Worm (Caenorhabditis elegans) whole organism, L4 larva: ENCODE measurements around the gene Y62E10A.13.

Experiments used
- D1046.2 ChIP-seq: fragments of 200-800 bp; sonication (Bioruptor generic); IDR thresholded peaks from 2 replicates; pipeline ENCODE4 v1.3.6; 2022; ENCODE audit warnings: missing genetic modification characterization, missing compliant biosample characterization
- F49E8.2 ChIP-seq: sonication (generic microtip); optimal IDR thresholded peaks from 2 replicates; lab custom pipeline; 2016; ENCODE audit warnings: missing compliant biosample characterization, mild to moderate bottlenecking, missing genetic modification characterization, borderline replicate concordance
- aly-2 ChIP-seq: sonication (generic microtip); optimal IDR thresholded peaks from 2 replicates; lab custom pipeline; 2018; ENCODE audit warnings: missing biosample characterization, missing genetic modification characterization
- arid-1 ChIP-seq: fragments of 200-800 bp; sonication (Bioruptor generic); conservative IDR thresholded peaks from 2 replicates; pipeline ENCODE4 v1.3.6; 2022; ENCODE audit warnings: missing genetic modification reagents, missing genetic modification characterization, missing compliant biosample characterization
- ceh-20 ChIP-seq: fragments of 200-800 bp; sonication (Bioruptor generic); IDR thresholded peaks from 2 replicates; pipeline ENCODE4 v1.3.6; 2022; ENCODE audit warnings: missing genetic modification reagents, missing genetic modification characterization, missing compliant biosample characterization
- ceh-32 ChIP-seq: sonication (generic microtip); optimal IDR thresholded peaks from 2 replicates; lab custom pipeline; 2016; ENCODE audit warnings: mild to moderate bottlenecking, missing genetic modification characterization, missing compliant biosample characterization; ENCODE audit not compliant: poor library complexity
- cey-2 ChIP-seq: sonication (generic microtip); optimal IDR thresholded peaks from 3 replicates; lab custom pipeline; 2017; ENCODE audit warnings: missing genetic modification characterization, mild to moderate bottlenecking, missing compliant biosample characterization, antibody characterized with exemption, borderline replicate concordance; ENCODE audit not compliant: insufficient read depth
- daf-12 ChIP-seq: fragments of 150-350 bp; optimal IDR thresholded peaks from 2 replicates; lab custom pipeline; 2014; ENCODE audit warnings: missing biosample characterization, missing genetic modification reagents, missing genetic modification characterization
- daf-16 ChIP-seq, 3 experiments: sonication (generic microtip); optimal IDR thresholded peaks; 2 replicates each; lab custom pipeline; 2016 to 2017; ENCODE audit warnings: missing genetic modification characterization in 3 of 3, missing genetic modification reagents in 3 of 3, mild to moderate bottlenecking in 2 of 3, missing compliant biosample characterization in 2 of 3, missing biosample characterization in 1 of 3, moderate library complexity in 1 of 3
- dmd-6 ChIP-seq: fragments of 200-800 bp; sonication (Bioruptor generic); IDR thresholded peaks from 2 replicates; pipeline ENCODE4 v1.3.6; 2022; ENCODE audit warnings: missing genetic modification reagents, missing genetic modification characterization, missing compliant biosample characterization
- dmd-9 ChIP-seq: fragments of 200-800 bp; sonication (Bioruptor generic); IDR thresholded peaks from 2 replicates; pipeline ENCODE4 v1.3.6; 2022; ENCODE audit warnings: missing genetic modification reagents, missing genetic modification characterization, missing compliant biosample characterization
- duxl-1 ChIP-seq: sonication (generic microtip); optimal IDR thresholded peaks from 2 replicates; lab custom pipeline; 2016; ENCODE audit warnings: mild to moderate bottlenecking, missing genetic modification characterization, moderate library complexity, missing compliant biosample characterization; ENCODE audit not compliant: poor library complexity
- egl-43 ChIP-seq: fragments of 200-800 bp; sonication (Bioruptor generic); IDR thresholded peaks from 2 replicates; pipeline ENCODE4 v1.3.6; 2022; ENCODE audit warnings: missing genetic modification reagents, missing genetic modification characterization, missing compliant biosample characterization
- fkh-10 ChIP-seq: fragments of 150-350 bp; optimal IDR thresholded peaks from 2 replicates; lab custom pipeline; 2014; ENCODE audit warnings: missing biosample characterization, missing genetic modification reagents, missing genetic modification characterization
- gei-8 ChIP-seq: fragments of 200-800 bp; sonication (Bioruptor generic); optimal IDR thresholded peaks from 2 replicates; lab custom pipeline; 2018; ENCODE audit warnings: mild to moderate bottlenecking, missing genetic modification characterization, missing compliant biosample characterization
- hif-1 ChIP-seq, 2 experiments: sonication (generic microtip); optimal IDR thresholded peaks; 2 replicates each; lab custom pipeline; 2016 to 2017; ENCODE audit warnings: missing compliant biosample characterization in 2 of 2, missing genetic modification characterization in 2 of 2, missing genetic modification reagents in 2 of 2, missing genotype in 2 of 2, mild to moderate bottlenecking in 1 of 2
- hlh-30 ChIP-seq: sonication (generic microtip); optimal IDR thresholded peaks from 2 replicates; lab custom pipeline; 2017; ENCODE audit warnings: antibody characterized with exemption, mild to moderate bottlenecking, missing genetic modification characterization, missing compliant biosample characterization; ENCODE audit not compliant: insufficient read depth
- lim-7 ChIP-seq: fragments of 200-800 bp; sonication (Bioruptor generic); IDR thresholded peaks from 2 replicates; pipeline ENCODE4 v1.3.6; 2022; ENCODE audit warnings: missing genetic modification characterization, missing compliant biosample characterization
- lin-1 ChIP-seq: fragments of 200-800 bp; sonication (Bioruptor generic); IDR thresholded peaks from 2 replicates; pipeline ENCODE4 v1.3.6; 2022; ENCODE audit warnings: missing genetic modification reagents, missing genetic modification characterization, missing compliant biosample characterization
- lin-29 ChIP-seq: fragments of 200-800 bp; sonication (Bioruptor generic); IDR thresholded peaks from 2 replicates; pipeline ENCODE4 v1.3.6; 2022; ENCODE audit warnings: missing genetic modification reagents, missing genetic modification characterization, missing compliant biosample characterization
- lin-38 ChIP-seq: fragments of 200-800 bp; sonication (Bioruptor generic); IDR thresholded peaks from 2 replicates; pipeline ENCODE4 v1.3.6; 2022; ENCODE audit warnings: missing genetic modification reagents, missing genetic modification characterization, missing compliant biosample characterization
- lin-39 ChIP-seq: fragments of 150-350 bp; optimal IDR thresholded peaks from 2 replicates; lab custom pipeline; 2014; ENCODE audit warnings: missing biosample characterization, missing genetic modification reagents, missing genetic modification characterization
- lsy-2 ChIP-seq, 2 experiments: fragments of 150-350 bp in 1 of 2; sonication (generic microtip) in 1 of 2; optimal IDR thresholded peaks; 2 replicates each; lab custom pipeline; 2014 to 2017; ENCODE audit warnings: missing biosample characterization in 2 of 2, missing genetic modification characterization in 2 of 2
- madf-5 ChIP-seq, 2 experiments: fragments of 200-800 bp; sonication (Bioruptor generic); IDR thresholded peaks; 2 replicates each; pipeline ENCODE4 v1.3.6; 2022; ENCODE audit warnings: missing compliant biosample characterization in 2 of 2, missing genetic modification characterization in 2 of 2
- madf-9 ChIP-seq: fragments of 200-800 bp; sonication (Bioruptor generic); conservative IDR thresholded peaks from 2 replicates; pipeline ENCODE4 v1.3.6; 2022; ENCODE audit warnings: missing genetic modification reagents, missing genetic modification characterization, missing compliant biosample characterization
- mdt-29 ChIP-seq: fragments of 200-800 bp; sonication (Bioruptor generic); IDR thresholded peaks from 2 replicates; pipeline ENCODE4 v1.3.6; 2022; ENCODE audit warnings: missing genetic modification reagents, missing genetic modification characterization, missing compliant biosample characterization
- mes-2 ChIP-seq: sonication (generic microtip); optimal IDR thresholded peaks from 2 replicates; lab custom pipeline; 2016; ENCODE audit warnings: missing genotype, mild to moderate bottlenecking, missing genetic modification characterization, missing compliant biosample characterization; ENCODE audit not compliant: poor library complexity, severe bottlenecking
- mxl-3 ChIP-seq: fragments of 200-800 bp; sonication (Bioruptor generic); optimal IDR thresholded peaks from 2 replicates; lab custom pipeline; 2018; ENCODE audit warnings: mild to moderate bottlenecking, missing genetic modification characterization, missing compliant biosample characterization
- nhr-10 ChIP-seq: fragments of 150-350 bp; optimal IDR thresholded peaks from 2 replicates; lab custom pipeline; 2014; ENCODE audit warnings: missing biosample characterization, missing genetic modification characterization
- nhr-102 ChIP-seq: sonication (generic microtip); optimal IDR thresholded peaks from 2 replicates; lab custom pipeline; 2016; ENCODE audit warnings: mild to moderate bottlenecking, missing genetic modification characterization, moderate library complexity, missing compliant biosample characterization
- nhr-11 ChIP-seq: fragments of 150-350 bp; optimal IDR thresholded peaks from 2 replicates; lab custom pipeline; 2014; ENCODE audit warnings: missing biosample characterization, missing genetic modification characterization
- nhr-237 ChIP-seq: sonication (generic microtip); optimal IDR thresholded peaks from 2 replicates; lab custom pipeline; 2017; ENCODE audit warnings: missing biosample characterization, missing genetic modification characterization
- nhr-28 ChIP-seq: fragments of 150-350 bp; optimal IDR thresholded peaks from 2 replicates; lab custom pipeline; 2014; ENCODE audit warnings: missing biosample characterization, missing genetic modification characterization
- nhr-41 ChIP-seq: fragments of 200-800 bp; sonication (Bioruptor generic); IDR thresholded peaks from 2 replicates; pipeline ENCODE4 v1.3.6; 2022; ENCODE audit warnings: missing genetic modification reagents, missing genetic modification characterization, missing compliant biosample characterization
- nhr-42 ChIP-seq: fragments of 200-800 bp; sonication (Bioruptor generic); IDR thresholded peaks from 2 replicates; pipeline ENCODE4 v1.3.6; 2022; ENCODE audit warnings: missing genetic modification characterization, missing compliant biosample characterization
- nhr-48 ChIP-seq: sonication (generic microtip); optimal IDR thresholded peaks from 2 replicates; lab custom pipeline; 2016; ENCODE audit warnings: mild to moderate bottlenecking, missing genetic modification characterization, missing compliant biosample characterization
- nhr-6 ChIP-seq: fragments of 150-350 bp; optimal IDR thresholded peaks from 2 replicates; lab custom pipeline; 2014; ENCODE audit warnings: missing biosample characterization, missing genetic modification characterization
- nhr-76 ChIP-seq: fragments of 150-350 bp; optimal IDR thresholded peaks from 2 replicates; lab custom pipeline; 2014; ENCODE audit warnings: missing biosample characterization, missing genetic modification characterization
- pha-4 ChIP-seq, 2 experiments: fragments of 150-350 bp in 1 of 2; fragments of 200-800 bp in 1 of 2; sonication (Bioruptor generic) in 1 of 2; IDR thresholded peaks in 1 of 2; optimal IDR thresholded peaks in 1 of 2; 2 replicates each; pipeline versions ENCODE4 v1.3.6 to Lab custom; 2014 to 2022; ENCODE audit warnings: missing genetic modification characterization in 2 of 2, missing genetic modification reagents in 2 of 2, missing biosample characterization in 1 of 2, missing compliant biosample characterization in 1 of 2
- pqm-1 ChIP-seq: sonication (generic microtip); optimal IDR thresholded peaks from 2 replicates; lab custom pipeline; 2017; ENCODE audit warnings: missing biosample characterization, missing genetic modification characterization
- saeg-2 ChIP-seq: fragments of 200-800 bp; sonication (Bioruptor generic); IDR thresholded peaks from 2 replicates; pipeline ENCODE4 v1.3.6; 2022; ENCODE audit warnings: missing genetic modification reagents, missing genetic modification characterization, missing compliant biosample characterization
- set-16 ChIP-seq: fragments of 200-800 bp; sonication (Bioruptor generic); IDR thresholded peaks from 2 replicates; pipeline ENCODE4 v1.3.6; 2022; ENCODE audit warnings: missing genetic modification reagents, missing genetic modification characterization, missing compliant biosample characterization
- unc-62 ChIP-seq, 3 experiments: fragments of 150-350 bp in 1 of 3; sonication (generic microtip); optimal IDR thresholded peaks in 2 of 3; peaks in 1 of 3; 1 replicate in 1 of 3; 2 replicates in 2 of 3; lab custom pipeline; 2014 to 2017; ENCODE audit warnings: missing biosample characterization in 3 of 3, missing genetic modification characterization in 3 of 3, missing genetic modification reagents in 3 of 3, missing genotype in 1 of 3
- vab-7 ChIP-seq: fragments of 200-800 bp; sonication (Bioruptor generic); IDR thresholded peaks from 2 replicates; pipeline ENCODE4 v1.3.6; 2022; ENCODE audit warnings: missing genetic modification reagents, missing genetic modification characterization, missing compliant biosample characterization
- zip-2 ChIP-seq: fragments of 150-350 bp; optimal IDR thresholded peaks from 2 replicates; lab custom pipeline; 2014; ENCODE audit warnings: missing biosample characterization, missing genetic modification characterization
- ztf-11 ChIP-seq: fragments of 150-350 bp; optimal IDR thresholded peaks from 2 replicates; lab custom pipeline; 2014; ENCODE audit warnings: missing biosample characterization, missing genetic modification characterization

The Y62E10A.13 gene

DNA sequence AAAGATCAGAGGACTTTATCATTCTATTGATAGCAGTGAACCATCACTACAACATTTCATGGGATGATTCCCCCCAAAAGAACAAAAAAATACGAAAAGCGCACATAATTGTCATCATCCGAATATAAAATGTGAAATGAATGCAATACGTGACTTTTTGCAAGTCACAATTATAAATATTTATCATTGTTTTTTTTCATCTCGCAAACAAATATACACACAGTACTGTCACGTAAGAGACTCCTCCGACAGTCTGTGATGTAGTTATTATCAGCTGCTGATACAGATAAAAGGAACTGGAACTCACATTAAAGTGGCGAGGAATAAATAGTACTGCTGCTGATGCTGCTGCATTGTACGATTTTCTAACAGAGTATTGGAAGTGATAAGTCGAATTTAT, 2.5 kb downstream of the Y62E10A.13 start (continued):
- TF ChIP-seq cey-2 (tag; lab: Kevin White, UChicago): no peak
- TF ChIP-seq nhr-28 (tag; lab: Kevin White, UChicago): peak; percentile 90
- TF ChIP-seq zip-2 (tag; lab: Kevin White, UChicago): no peak
- no peak for TF ChIP-seq mdt-29 (GFP tag; lab: Robert Waterston, UW)
- no peak for TF ChIP-seq fkh-10 (GFP tag; lab: Kevin White, UChicago)
- TF ChIP-seq aly-2 (tag; lab: Kevin White, UChicago): no peak
- peak; percentile 93 to 98 for TF ChIP-seq hif-1 (tag; optimal IDR thresholded peaks at IDR 0.05; lab: Kevin White, UChicago)
- TF ChIP-seq duxl-1 (tag; lab: Kevin White, UChicago): no peak
- TF ChIP-seq ztf-11 (tag; lab: Kevin White, UChicago): no peak
- no peak for TF ChIP-seq ceh-32

- TF ChIP-seq nhr-10 (tag; lab: Kevin White, UChicago) (no peak), nhr-237 (tag; lab: Kevin White, UChicago) (no peak), vab-7 (GFP tag; lab: Robert Waterston, UW) (0 out of 2 replicates have a peak, but pooled peaks have one; percentile 36), nhr-76 (tag; lab: Kevin White, UChicago) (no peak), F49E8.2 (tag; lab: Kevin White, UChicago) (no peak), hlh-30 (peak; percentile 95), lsy-2 (tag; optimal IDR thresholded peaks at IDR 0.05; lab: Kevin White, UChicago) (peak; percentile 63 to 85), nhr-48 (peak; percentile 95), nhr-6 (tag; lab: Kevin White, UChicago) (peak; percentile 82), nhr-102 (tag; lab: Kevin White, UChicago) (peak; percentile 65), dmd-6 (GFP tag; lab: Robert Waterston, UW) (peak; percentile 98), nhr-11 (tag; lab: Kevin White, UChicago) (peak; percentile 84), ceh-32 (no peak), set-16 (GFP tag; lab: Robert Waterston, UW) (peak; percentile 87), saeg-2 (GFP tag; lab: Robert Waterston, UW) (peak; percentile 83), daf-16 (GFP tag; optimal IDR thresholded peaks at IDR 0.05; lab: Kevin White, UChicago) (no peak), daf-16 (tag; optimal IDR thresholded peaks at IDR 0.05; lab: Kevin White, UChicago) (peak; percentile 73), pqm-1 (tag; lab: Kevin White, UChicago) (no peak), mxl-3 (peak; percentile 92), unc-62 (GFP tag; optimal IDR thresholded peaks at IDR 0.05 in 1 of 2; lab: Kevin White, UChicago) (peak in 1 of 2 experiments; percentile 50), unc-62 (tag; optimal IDR thresholded peaks at IDR 0.05; lab: Kevin White, UChicago) (no peak), lin-1 (GFP tag; lab: Robert Waterston, UW) (peak; percentile 94), lin-38 (GFP tag; lab: Robert Waterston, UW) (peak; percentile 75), lin-39 (tag; lab: Kevin White, UChicago) (no peak), dmd-9 (no peak), lim-7 (GFP tag; lab: Robert Waterston, UW) (no peak), nhr-42 (GFP tag; lab: Robert Waterston, UW) (peak; percentile 56; the same call in 1 of the 2 replicates), madf-9 (peak; percentile 85), mes-2 (tag; lab: Kevin White, UChicago) (peak; percentile 66), daf-12 (tag; lab: Kevin White, UChicago) (no peak), arid-1 (GFP tag; lab: Robert Waterston, UW) (0 out of 2 replicates have a peak, but pooled peaks have one; percentile 37), nhr-41 (GFP tag; lab: Robert Waterston, UW) (no peak), gei-8 (GFP tag; lab: Kevin White, UChicago) (peak; percentile 69), madf-5 (GFP tag; IDR thresholded peaks at IDR 0.05; lab: Robert Waterston, UW) (0 out of 4 replicates have a peak, but pooled peaks of 1 of the 2 experiments have one; percentile 70), egl-43 (GFP tag; lab: Robert Waterston, UW) (peak; percentile 72), ceh-20 (peak; percentile 93), D1046.2 (GFP tag; lab: Robert Waterston, UW) (0 out of 2 replicates have a peak, but pooled peaks have one; percentile 4), pha-4 (GFP tag; IDR thresholded peaks at IDR 0.05; lab: Robert Waterston, UW) (peak; percentile 75), pha-4 (tag; optimal IDR thresholded peaks at IDR 0.05; lab: Kevin White, UChicago) (no peak), lin-29 (GFP tag; lab: Robert Waterston, UW) (peak; percentile 16; the same call in 1 of the 2 replicates)
These were observed 3.6 kb downstream of the Y62E10A.13 start for ce11 chrIV:13395255-13395654.
